Worm (Caenorhabditis elegans) whole organism, midembryonic: ENCODE results near the gene C05C8.7.

Source experiments
- T22C8.4 ChIP-seq: fragments of 200-800 bp; sonication (Bioruptor generic); IDR thresholded peaks from 2 replicates; pipeline ENCODE4 v1.3.6; 2022; ENCODE audit warnings: missing genetic modification characterization, missing compliant biosample characterization
- cog-1 ChIP-seq: sonication (generic microtip); optimal IDR thresholded peaks from 2 replicates; lab custom pipeline; 2016; ENCODE audit warnings: missing genetic modification characterization, missing compliant biosample characterization
- flt-1 ChIP-seq: fragments of 200-800 bp; sonication (Bioruptor generic); IDR thresholded peaks from 2 replicates; pipeline ENCODE4 v1.3.6; 2022; ENCODE audit warnings: missing genetic modification characterization, missing compliant biosample characterization
- klf-2 ChIP-seq: fragments of 200-800 bp; sonication (Bioruptor generic); conservative IDR thresholded peaks from 2 replicates; pipeline ENCODE4 v1.3.6; 2022; ENCODE audit warnings: missing genetic modification reagents, missing genetic modification characterization, missing compliant biosample characterization
- med-1 ChIP-seq: sonication (generic microtip); optimal IDR thresholded peaks from 2 replicates; lab custom pipeline; 2017; ENCODE audit warnings: missing genetic modification characterization, mild to moderate bottlenecking, missing compliant biosample characterization, antibody characterized with exemption, missing genetic modification reagents; ENCODE audit not compliant: insufficient read depth
- ref-1 ChIP-seq: fragments of 200-800 bp; sonication (Bioruptor generic); conservative IDR thresholded peaks from 2 replicates; pipeline ENCODE4 v1.3.6; 2022; ENCODE audit warnings: missing genetic modification reagents, missing genetic modification characterization, missing compliant biosample characterization
- tab-1 ChIP-seq: fragments of 200-800 bp; sonication (Bioruptor generic); IDR thresholded peaks from 2 replicates; pipeline ENCODE4 v1.3.6; 2022; ENCODE audit warnings: missing genetic modification characterization, missing compliant biosample characterization
- ztf-23 ChIP-seq: fragments of 200-800 bp; sonication (Bioruptor generic); IDR thresholded peaks from 2 replicates; pipeline ENCODE4 v1.3.6; 2022; ENCODE audit warnings: missing genetic modification reagents, missing genetic modification characterization, missing compliant biosample characterization
- ztf-29 ChIP-seq: fragments of 200-800 bp; sonication (Bioruptor generic); IDR thresholded peaks from 2 replicates; pipeline ENCODE4 v1.3.6; 2022; ENCODE audit warnings: missing genetic modification reagents, missing genetic modification characterization, missing compliant biosample characterization

C05C8.7 gene

ce11 chrV:7230847-7231246 is 16.0 kb downstream of the C05C8.7 start, which contains the start of the genes gei-6 and krr-1:
Gene gei-6 (minus strand): TSS chrV:7230848.
Gene krr-1 (plus strand): TSS chrV:7231190.
- TF ChIP-seq flt-1 (GFP tag; lab: Robert Waterston, UW) (peak; percentile 94), ref-1 (GFP tag; lab: Robert Waterston, UW) (peak; percentile 60; the same call in 1 of the 2 replicates), T22C8.4 (GFP tag; lab: Robert Waterston, UW) (peak; percentile 72), ztf-23 (GFP tag; lab: Robert Waterston, UW) (peak; percentile 94), klf-2 (GFP tag; lab: Robert Waterston, UW) (peak; percentile 82), tab-1 (GFP tag; lab: Robert Waterston, UW) (peak; percentile 90), cog-1 (no peak), ztf-29 (GFP tag; lab: Robert Waterston, UW) (peak; percentile 78), med-1 (GFP tag; lab: Kevin White, UChicago) (peak; percentile 95)

DNA sequence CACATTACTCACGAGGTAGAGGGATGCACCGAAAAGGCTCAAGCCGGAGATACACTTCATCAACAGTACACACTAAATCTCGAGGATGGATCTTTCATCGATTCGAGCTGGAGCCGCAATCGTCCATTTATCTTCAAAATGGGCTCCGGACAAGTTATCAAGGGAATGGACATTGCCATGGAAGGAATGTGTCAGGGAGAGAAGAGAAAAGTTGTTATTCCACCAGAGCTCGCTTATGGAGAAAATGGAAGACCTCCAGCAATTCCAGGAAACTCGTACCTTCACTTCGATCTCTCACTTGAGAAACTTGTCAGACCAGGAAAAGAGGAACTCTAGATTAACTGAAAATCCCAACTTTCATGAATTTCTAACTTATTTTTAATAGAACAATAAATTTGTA is 21.0 kb downstream of the C05C8.7 start:
- TF ChIP-seq ref-1 (GFP tag; lab: Robert Waterston, UW) (no peak), cog-1 (no peak), ztf-29 (GFP tag; lab: Robert Waterston, UW) (no peak)

DNA sequence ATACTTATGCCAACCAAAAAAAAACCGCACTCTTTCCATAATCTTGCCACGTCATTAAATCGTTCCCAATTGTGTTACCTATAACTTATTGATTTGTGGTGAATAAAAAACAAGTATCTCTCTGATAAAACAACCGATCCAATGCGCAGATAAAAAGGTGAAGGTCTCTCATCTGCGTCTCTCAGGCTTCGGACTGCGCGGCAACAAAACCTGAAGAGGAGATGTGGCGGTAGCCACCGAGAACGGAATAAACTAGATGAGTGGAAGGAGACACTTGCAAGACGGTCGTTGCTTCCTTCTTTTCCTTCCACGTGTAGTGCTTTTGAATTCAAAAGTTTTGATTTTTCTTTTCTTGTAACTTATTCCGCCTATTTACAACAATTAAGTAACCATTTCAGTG is 21.9 kb downstream of the C05C8.7 start, which contains the start of gene fkb-3:
fkb-3 (plus strand) TSS at position 277 of the 400 bp plus-strand sequence.
- TF ChIP-seq tab-1 (GFP tag; lab: Robert Waterston, UW) (no peak), ref-1 (GFP tag; lab: Robert Waterston, UW) (no peak), cog-1 (no peak), flt-1 (GFP tag; lab: Robert Waterston, UW) (no peak), ztf-23 (GFP tag; lab: Robert Waterston, UW) (no peak), T22C8.4 (GFP tag; lab: Robert Waterston, UW) (no peak), klf-2 (GFP tag; lab: Robert Waterston, UW) (no peak)

DNA sequence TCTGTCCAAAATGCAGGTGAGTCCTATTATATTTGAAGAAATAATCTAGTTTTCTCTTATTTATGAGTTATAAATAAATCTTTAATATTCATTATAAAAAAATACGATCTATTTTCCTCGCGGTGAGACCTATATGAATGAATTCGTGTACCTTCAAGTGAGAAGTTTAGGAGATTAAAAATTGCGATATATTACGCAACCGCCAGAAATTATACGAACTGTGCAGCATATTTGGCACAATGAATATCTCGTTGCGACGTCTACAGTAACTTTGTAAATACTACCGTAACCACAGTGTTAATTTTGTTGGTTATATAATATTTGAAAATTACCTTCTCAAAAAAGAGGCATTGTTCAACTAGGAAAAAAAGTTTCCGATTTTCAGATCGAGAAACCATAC is 22.5 kb downstream of the C05C8.7 start:
- TF ChIP-seq cog-1 (no peak), flt-1 (GFP tag; lab: Robert Waterston, UW) (no peak), klf-2 (GFP tag; lab: Robert Waterston, UW) (no peak), T22C8.4 (GFP tag; lab: Robert Waterston, UW) (no peak), ztf-23 (GFP tag; lab: Robert Waterston, UW) (no peak), ref-1 (GFP tag; lab: Robert Waterston, UW) (no peak), ztf-29 (GFP tag; lab: Robert Waterston, UW) (no peak), tab-1 (GFP tag; lab: Robert Waterston, UW) (no peak)

ce11 chrV:7223941-7224340 is 22.9 kb downstream of the C05C8.7 start, which contains the start of gene C13F10.1:
Gene C13F10.1 (plus strand): TSS chrV:7224078.
- TF ChIP-seq ztf-29 (GFP tag; lab: Robert Waterston, UW) (no peak), ref-1 (GFP tag; lab: Robert Waterston, UW) (no peak), klf-2 (GFP tag; lab: Robert Waterston, UW) (no peak), cog-1 (no peak), med-1 (GFP tag; lab: Kevin White, UChicago) (no peak), tab-1 (GFP tag; lab: Robert Waterston, UW) (no peak), ztf-23 (GFP tag; lab: Robert Waterston, UW) (no peak), T22C8.4 (GFP tag; lab: Robert Waterston, UW) (no peak), flt-1 (GFP tag; lab: Robert Waterston, UW) (no peak)

ce11 chrV:7223152-7223551 is 23.7 kb downstream of the C05C8.7 start, which contains the start of gene C13F10.7:
Gene C13F10.7 (minus strand): TSS chrV:7223252.
- TF ChIP-seq klf-2 (GFP tag; lab: Robert Waterston, UW) = no peak
- TF ChIP-seq med-1 (GFP tag; lab: Kevin White, UChicago) = no peak
- no peak for TF ChIP-seq T22C8.4 (GFP tag; lab: Robert Waterston, UW)
- TF ChIP-seq ztf-23 (GFP tag; lab: Robert Waterston, UW) = no peak

DNA sequence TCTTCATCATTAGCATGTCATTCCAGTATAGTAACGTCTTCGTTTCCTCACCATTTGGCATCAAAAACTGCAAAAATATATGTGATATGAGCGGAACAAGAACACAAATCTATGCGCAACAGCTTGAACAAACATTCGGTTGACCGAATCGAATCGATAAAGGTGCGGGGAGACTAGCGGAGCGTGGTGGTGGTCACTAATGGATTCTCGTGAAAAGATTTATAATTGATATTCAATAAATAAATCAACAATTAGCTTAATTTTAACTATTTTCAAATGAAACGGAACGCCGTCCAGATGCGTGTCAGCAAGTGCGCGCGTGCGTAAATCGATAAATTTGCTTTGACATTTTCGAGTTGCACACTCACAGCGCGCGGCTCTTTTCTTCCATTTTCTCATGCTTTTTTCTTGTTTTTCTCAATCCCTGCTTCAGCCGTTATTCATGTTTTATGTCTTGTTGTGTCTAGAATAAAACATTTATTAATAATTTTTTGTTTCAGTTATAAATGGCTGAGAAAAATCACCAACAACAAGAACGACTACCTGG is 25.8 kb downstream of the C05C8.7 start, which contains the start of the genes C13F10.8, C13F10.6 and kxd-1:
C13F10.8 (minus strand) TSS at position 51 of the 547 bp plus-strand sequence.
C13F10.6 (minus strand) TSS at position 67 of the 547 bp plus-strand sequence.
kxd-1 (plus strand) TSS at position 497 of the 547 bp plus-strand sequence.
- TF ChIP-seq med-1 (GFP tag; lab: Kevin White, UChicago) (no peak), ref-1 (GFP tag; lab: Robert Waterston, UW) (no peak), tab-1 (GFP tag; lab: Robert Waterston, UW) (no peak), cog-1 (no peak), ztf-23 (GFP tag; lab: Robert Waterston, UW) (no peak)

DNA sequence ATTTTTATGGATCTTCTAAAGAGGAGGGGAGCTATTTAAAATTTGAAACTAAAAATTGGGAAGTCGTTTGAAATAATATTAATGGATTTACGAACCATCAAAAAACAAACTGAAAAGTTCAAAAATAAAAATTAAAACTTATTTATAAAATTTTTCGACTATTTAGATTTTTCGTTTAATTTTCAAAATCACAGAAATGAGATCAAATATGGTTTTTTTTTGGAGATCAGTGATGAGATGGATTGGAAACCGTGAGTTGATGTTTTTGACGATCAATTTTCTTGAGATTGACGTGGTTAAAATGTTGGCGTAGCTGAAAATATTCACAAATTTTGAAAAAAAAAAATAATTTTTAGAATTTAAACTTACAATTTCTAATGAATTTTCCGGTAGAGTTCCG is 27.9 kb downstream of the C05C8.7 start, which contains the start of gene C13F10.5:
C13F10.5 (minus strand) TSS at position 101 of the 400 bp plus-strand sequence.
- TF ChIP-seq cog-1 = no peak
- no peak for TF ChIP-seq klf-2 (GFP tag; lab: Robert Waterston, UW)
- no peak for TF ChIP-seq ztf-23 (GFP tag; lab: Robert Waterston, UW)
- no peak for TF ChIP-seq tab-1 (GFP tag; lab: Robert Waterston, UW)
- TF ChIP-seq med-1 (GFP tag; lab: Kevin White, UChicago) = no peak
- TF ChIP-seq ref-1 (GFP tag; lab: Robert Waterston, UW) = no peak
- no peak for TF ChIP-seq ztf-29 (GFP tag; lab: Robert Waterston, UW)
- TF ChIP-seq flt-1 (GFP tag; lab: Robert Waterston, UW) = no peak
- no peak for TF ChIP-seq T22C8.4 (GFP tag; lab: Robert Waterston, UW)

DNA sequence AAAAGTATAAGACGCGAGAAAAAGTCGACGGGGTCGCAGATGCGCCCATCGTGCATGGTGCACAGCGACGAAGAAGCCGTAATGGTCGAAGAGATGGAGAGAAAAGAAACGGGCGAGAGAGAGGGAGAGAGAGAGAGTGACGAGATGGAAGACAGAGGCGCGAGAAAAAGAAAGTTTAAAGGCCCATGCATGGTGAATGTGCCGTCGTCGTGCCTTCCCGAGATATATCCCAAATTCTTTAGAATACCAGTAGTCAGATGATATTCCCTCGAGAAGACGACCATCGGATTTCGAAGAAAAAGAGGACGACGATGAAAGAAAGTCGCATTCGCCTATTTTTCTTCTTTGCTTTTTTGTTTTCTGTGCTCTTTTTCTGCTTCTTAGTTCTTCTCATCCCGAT is 30.8 kb downstream of the C05C8.7 start:
- TF ChIP-seq ztf-29 (GFP tag; lab: Robert Waterston, UW) (no peak), cog-1 (no peak), tab-1 (GFP tag; lab: Robert Waterston, UW) (no peak)
